Fruit fly (Drosophila melanogaster): Measurements from ENCODE around the gene Kdsr.

Kdsr gene

DNA sequence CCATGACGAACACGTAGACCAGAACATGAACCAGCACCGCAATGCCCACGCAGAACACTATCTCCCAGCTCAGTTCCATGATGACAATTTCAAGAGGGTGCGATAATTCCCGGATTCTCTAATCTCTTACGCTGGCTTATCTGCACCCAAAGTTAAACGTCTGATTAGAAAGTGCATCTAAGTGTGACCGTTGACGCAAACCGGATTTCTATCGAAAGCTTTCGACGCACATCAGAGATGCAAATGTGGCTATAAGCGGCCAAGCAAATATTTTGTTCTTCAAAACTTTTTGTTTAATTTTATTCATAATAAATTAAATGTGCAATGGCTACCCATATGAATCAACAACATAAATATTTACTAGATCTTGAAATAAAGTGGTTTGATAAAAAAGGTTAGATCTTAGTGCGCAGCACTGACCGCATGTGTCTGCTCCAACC, at the start of gene Kdsr, which contains the start of gene CG11858:
Kdsr (minus strand) TSS at position 177 of the 440 bp plus-strand sequence.
CG11858 (plus strand) TSS at position 420 of the 440 bp plus-strand sequence.
- TF ChIP-seq tj (GFP tag; optimal IDR thresholded peaks at IDR 0.05) (peak; percentile 39), CG7101 (tag; optimal IDR thresholded peaks at IDR 0.05) (peak; percentile 81), pad (GFP tag; optimal IDR thresholded peaks at IDR 0.05) (peak; percentile 44), CG33017 (tag; optimal IDR thresholded peaks at IDR 0.05) (peak; percentile 48), cic (GFP tag; optimal IDR thresholded peaks at IDR 0.05) (peak; percentile 75), Clk (GFP tag; optimal IDR thresholded peaks at IDR 0.05) (peak; percentile 40), Crg-1 (GFP tag; optimal IDR thresholded peaks at IDR 0.05) (peak; percentile 27), CG11617 (GFP tag; optimal IDR thresholded peaks at IDR 0.05) (peak; percentile 64), kay (GFP tag; ENCODE audit: borderline replicate concordance) (no peak), ovo (GFP tag; optimal IDR thresholded peaks at IDR 0.05) (peak; percentile 24), CG5204 (GFP tag; optimal IDR thresholded peaks at IDR 0.05) (no peak), bab1 (GFP tag; optimal IDR thresholded peaks at IDR 0.05) (peak; percentile 84), CG14711 (tag; optimal IDR thresholded peaks at IDR 0.05) (peak; percentile 74), cnc (optimal IDR thresholded peaks at IDR 0.05) (no peak), CG7045 (GFP tag; optimal IDR thresholded peaks at IDR 0.05) (peak; percentile 42), CG12768 (GFP tag; optimal IDR thresholded peaks at IDR 0.05) (peak; percentile 66), CG1620 (GFP tag; optimal IDR thresholded peaks at IDR 0.05) (peak; percentile 58), Hr96 (GFP tag; optimal IDR thresholded peaks at IDR 0.05) (no peak), Mnt (GFP tag; optimal IDR thresholded peaks at IDR 0.05) (peak; percentile 83), toe (GFP tag; optimal IDR thresholded peaks at IDR 0.05) (no peak)

DNA sequence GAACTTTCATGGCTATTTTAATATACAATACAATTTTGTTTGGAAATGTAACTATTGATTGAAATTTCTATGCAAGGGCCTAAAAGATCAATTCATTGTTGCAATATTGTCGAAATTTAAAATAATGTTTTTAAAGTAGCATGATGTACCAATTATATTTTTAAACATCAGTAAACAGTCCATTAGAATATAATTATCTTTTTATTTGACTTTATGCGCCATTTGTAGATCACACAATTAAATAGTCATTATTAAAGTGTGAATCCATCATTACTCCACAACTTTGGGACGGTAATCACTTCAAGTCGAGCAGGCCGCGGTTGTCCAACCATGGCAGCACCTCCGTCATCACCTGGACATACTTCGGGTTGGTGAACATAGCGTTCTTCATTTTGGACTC, 48.5 kb upstream of the Kdsr start, which contains the start of gene CG31099:
CG31099 (minus strand) TSS at position 101 of the 400 bp plus-strand sequence.
- TF ChIP-seq Hr96 (GFP tag; optimal IDR thresholded peaks at IDR 0.05) (no peak), ovo (GFP tag; optimal IDR thresholded peaks at IDR 0.05) (no peak), Crg-1 (GFP tag; optimal IDR thresholded peaks at IDR 0.05) (no peak), CG14711 (tag; optimal IDR thresholded peaks at IDR 0.05) (no peak), cnc (optimal IDR thresholded peaks at IDR 0.05) (no peak), Mnt (GFP tag; optimal IDR thresholded peaks at IDR 0.05) (no peak), CG5204 (GFP tag; optimal IDR thresholded peaks at IDR 0.05) (no peak), tj (GFP tag; optimal IDR thresholded peaks at IDR 0.05) (no peak), CG12768 (GFP tag; optimal IDR thresholded peaks at IDR 0.05) (no peak), CG1620 (GFP tag; optimal IDR thresholded peaks at IDR 0.05) (no peak), toe (GFP tag; optimal IDR thresholded peaks at IDR 0.05) (no peak), CG7045 (GFP tag; optimal IDR thresholded peaks at IDR 0.05) (no peak), Clk (GFP tag; optimal IDR thresholded peaks at IDR 0.05) (no peak), CG33017 (tag; optimal IDR thresholded peaks at IDR 0.05) (no peak), bab1 (GFP tag; optimal IDR thresholded peaks at IDR 0.05) (no peak), cic (GFP tag; optimal IDR thresholded peaks at IDR 0.05) (no peak)

DNA sequence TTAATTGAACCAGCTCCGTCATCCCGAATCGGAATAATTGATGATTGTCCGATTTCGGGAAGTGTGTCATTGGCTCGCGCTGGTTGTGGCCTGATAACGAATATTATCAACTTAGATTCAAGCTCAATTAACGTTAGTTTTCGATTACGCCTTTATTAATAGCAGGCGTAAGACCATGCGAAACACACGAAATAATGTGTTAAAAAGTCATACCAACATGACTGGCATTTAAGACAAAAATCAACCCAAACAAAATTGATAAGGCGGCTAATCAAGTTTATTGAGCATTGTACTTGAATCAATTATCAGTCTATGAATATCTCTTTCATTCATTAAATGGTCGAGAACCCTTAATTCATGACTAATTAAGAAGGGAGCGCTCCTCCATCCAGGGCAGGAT, 46.9 kb upstream of the Kdsr start:
- peak; percentile 5 for TF ChIP-seq cic (GFP tag; optimal IDR thresholded peaks at IDR 0.05)
- no peak for TF ChIP-seq Crg-1 (GFP tag; optimal IDR thresholded peaks at IDR 0.05)

DNA sequence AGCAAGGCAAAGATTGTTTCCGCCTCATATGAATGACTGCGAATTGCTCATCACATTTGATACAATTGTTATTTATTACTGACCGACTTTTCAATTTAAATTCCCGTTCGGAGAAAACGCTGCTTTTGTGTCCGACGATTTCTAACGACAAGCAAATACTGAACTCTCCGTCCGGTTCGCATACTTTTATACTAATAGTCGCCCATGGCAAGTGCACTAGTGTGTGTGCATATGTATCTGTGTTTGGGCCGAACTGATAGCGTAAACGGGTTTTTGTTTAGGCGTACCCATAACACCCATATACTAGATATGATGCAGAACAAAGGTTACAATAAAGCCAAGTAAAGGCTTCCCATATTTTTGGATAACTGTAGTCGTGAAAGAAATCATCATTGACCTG, 45.9 kb upstream of the Kdsr start, which contains the start of gene CG10550:
CG10550 (minus strand) TSS at position 164 of the 400 bp plus-strand sequence.
- TF ChIP-seq bab1 (GFP tag; optimal IDR thresholded peaks at IDR 0.05) (no peak), Hr96 (GFP tag; optimal IDR thresholded peaks at IDR 0.05) (peak; percentile 1), cic (GFP tag; optimal IDR thresholded peaks at IDR 0.05) (peak; percentile 46), Mnt (GFP tag; optimal IDR thresholded peaks at IDR 0.05) (peak; percentile 33), CG12768 (GFP tag; optimal IDR thresholded peaks at IDR 0.05) (peak; percentile 61), CG7101 (tag; optimal IDR thresholded peaks at IDR 0.05) (no peak), kay (GFP tag; ENCODE audit: borderline replicate concordance) (no peak)

DNA sequence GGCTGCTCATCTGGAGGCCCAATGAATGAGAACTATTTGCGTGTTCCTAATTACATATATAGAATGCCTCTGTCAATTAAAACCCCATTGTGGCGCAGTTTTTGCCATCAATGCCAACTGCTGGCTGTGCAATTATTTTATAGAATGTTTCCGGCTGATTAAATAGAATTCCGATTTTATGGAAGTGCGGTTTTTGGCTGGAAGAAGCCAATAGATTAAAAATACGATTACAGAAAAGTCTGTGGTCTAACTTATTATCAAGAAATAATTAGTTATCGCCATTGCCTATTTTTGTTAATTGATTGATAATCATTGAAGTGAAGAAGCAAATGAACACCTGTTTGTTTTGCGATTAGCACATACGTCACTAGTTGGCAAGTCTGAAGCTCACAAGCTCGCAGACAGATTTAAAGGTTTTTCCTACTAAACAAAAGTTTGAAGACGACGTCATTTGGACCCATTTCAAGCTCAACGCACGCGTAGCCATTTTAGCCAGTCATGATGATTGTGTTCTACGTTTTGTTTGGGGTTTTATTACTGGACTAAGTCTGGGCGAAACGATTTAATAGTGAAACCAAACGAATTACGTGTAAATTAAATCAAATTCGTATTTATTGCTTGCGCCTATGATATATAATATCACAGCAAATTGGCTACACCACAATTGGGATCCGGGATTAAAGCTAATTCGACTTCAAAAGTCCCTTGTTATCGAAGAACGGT, 43.7 kb upstream of the Kdsr start:
- TF ChIP-seq cnc (optimal IDR thresholded peaks at IDR 0.05) (peak; percentile 54 to 91), Crg-1 (GFP tag; optimal IDR thresholded peaks at IDR 0.05) (no peak), cic (GFP tag; optimal IDR thresholded peaks at IDR 0.05) (peak; percentile 73), toe (GFP tag; optimal IDR thresholded peaks at IDR 0.05) (no peak), tj (GFP tag; optimal IDR thresholded peaks at IDR 0.05) (peak; percentile 28), CG7101 (tag; optimal IDR thresholded peaks at IDR 0.05) (no peak), CG11617 (GFP tag; optimal IDR thresholded peaks at IDR 0.05) (no peak), kay (GFP tag; ENCODE audit: borderline replicate concordance) (peak; percentile 95), pad (GFP tag; optimal IDR thresholded peaks at IDR 0.05) (no peak), CG12768 (GFP tag; optimal IDR thresholded peaks at IDR 0.05) (peak; percentile 23), CG14711 (tag; optimal IDR thresholded peaks at IDR 0.05) (no peak)

DNA sequence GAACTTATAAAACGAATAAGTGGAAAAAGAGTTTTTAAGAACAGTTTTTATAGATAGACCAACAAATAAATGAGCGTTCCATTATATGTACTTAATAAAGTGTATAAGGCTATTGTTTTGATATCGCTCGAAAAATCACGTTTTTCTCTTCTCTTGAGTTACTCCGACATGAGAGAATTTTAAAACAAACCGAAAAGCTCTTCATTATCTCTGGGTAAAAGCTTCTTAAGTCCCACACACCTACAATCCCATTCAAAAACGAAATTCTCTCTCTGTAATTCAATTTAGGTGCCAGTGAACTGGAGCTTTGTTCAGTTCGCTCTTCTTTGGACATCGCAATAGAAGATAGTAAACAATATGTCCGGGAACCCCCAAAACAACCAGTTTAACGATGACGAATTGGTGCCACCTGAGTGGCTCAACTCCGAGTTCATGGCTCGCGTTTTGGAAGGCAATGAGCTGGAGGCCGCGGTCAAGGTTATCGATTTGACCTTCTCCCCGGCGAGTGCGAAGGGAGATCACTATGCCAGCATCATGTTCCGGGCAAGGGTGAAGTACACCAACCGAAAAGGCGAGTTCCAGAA, 41.7 kb upstream of the Kdsr start, which contains the start of gene CG31436:
CG31436 (plus strand) TSS at position 281 of the 584 bp plus-strand sequence.
- no peak for TF ChIP-seq CG1620 (GFP tag; optimal IDR thresholded peaks at IDR 0.05)
- peak; percentile 62 for TF ChIP-seq cic (GFP tag; optimal IDR thresholded peaks at IDR 0.05)
- TF ChIP-seq kay (GFP tag; ENCODE audit: borderline replicate concordance) = peak; percentile 84
